Worm (Caenorhabditis elegans): ENCODE results near the gene kbp-1.

DNA sequence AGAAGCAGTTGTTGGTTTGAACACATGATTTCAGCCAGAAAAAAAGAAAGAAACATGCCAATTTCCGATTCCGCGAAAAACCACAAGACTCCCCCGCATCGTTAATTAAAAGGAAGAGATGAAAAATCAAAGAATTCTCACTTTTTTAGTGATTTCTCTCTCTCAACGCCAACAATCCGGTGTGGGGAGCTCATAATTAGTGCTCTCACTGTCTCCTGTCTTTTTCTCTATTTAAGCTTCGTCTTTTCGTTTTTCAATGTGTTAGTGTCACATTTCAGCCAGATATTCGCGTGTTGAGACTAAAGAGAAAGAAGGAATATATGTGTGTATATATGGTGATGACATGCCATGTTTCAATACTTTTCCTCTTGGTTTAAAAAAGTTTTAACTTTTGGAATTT, 4.3 kb downstream of the kbp-1 start:
- TF ChIP-seq ama-1 (optimal IDR thresholded peaks at IDR 0.05), result no peak
- TF ChIP-seq K09A11.1 (tag; optimal IDR thresholded peaks at IDR 0.05; ENCODE audit: insufficient read depth), result no peak
- no peak for TF ChIP-seq pha-4 (tag; optimal IDR thresholded peaks at IDR 0.05)
- no peak for TF ChIP-seq ceh-34 (tag; optimal IDR thresholded peaks at IDR 0.05)
- no peak for TF ChIP-seq tbx-2 (tag; optimal IDR thresholded peaks at IDR 0.05)
- TF ChIP-seq madf-2 (tag; optimal IDR thresholded peaks at IDR 0.05), result no peak
- no peak for TF ChIP-seq pqm-1 (tag; optimal IDR thresholded peaks at IDR 0.05)
- TF ChIP-seq nhr-11 (tag; optimal IDR thresholded peaks at IDR 0.05), result no peak
- no peak for TF ChIP-seq fkh-10 (GFP tag; optimal IDR thresholded peaks at IDR 0.05)
- TF ChIP-seq npax-4 (tag; optimal IDR thresholded peaks at IDR 0.05), result no peak
- no peak for TF ChIP-seq sox-4 (tag; optimal IDR thresholded peaks at IDR 0.05)
- no peak for TF ChIP-seq Y22D7AL.16 (tag; optimal IDR thresholded peaks at IDR 0.05)
- no peak for TF ChIP-seq unc-86 (tag; optimal IDR thresholded peaks at IDR 0.05)
- no peak for TF ChIP-seq rnt-1 (tag; optimal IDR thresholded peaks at IDR 0.05)

Data from whole organism, late embryonic.